Worm (Caenorhabditis elegans) whole organism, L2 larva: ENCODE results near the gene pacs-1.

ENCODE experiments used
- Y55F3AM.14 ChIP-seq: fragments of 200-800 bp; sonication (Bioruptor generic); optimal IDR thresholded peaks from 2 replicates; lab custom pipeline; 2018; ENCODE audit warnings: mild to moderate bottlenecking, missing genetic modification characterization, missing compliant biosample characterization
- aly-2 ChIP-seq: fragments of 150-350 bp; optimal IDR thresholded peaks from 2 replicates; lab custom pipeline; 2014; ENCODE audit warnings: missing biosample characterization, missing genetic modification characterization
- ama-1 ChIP-seq: fragments of 150-350 bp; optimal IDR thresholded peaks from 2 replicates; lab custom pipeline; 2018; ENCODE audit warnings: inconsistent platforms
- blmp-1 ChIP-seq: sonication (generic microtip); optimal IDR thresholded peaks from 2 replicates; lab custom pipeline; 2017; ENCODE audit warnings: missing genetic modification characterization, mild to moderate bottlenecking, missing compliant biosample characterization, antibody characterized with exemption, moderate library complexity; ENCODE audit not compliant: insufficient read depth
- ceh-82 ChIP-seq: fragments of 150-350 bp; optimal IDR thresholded peaks from 2 replicates; lab custom pipeline; 2014; ENCODE audit warnings: missing biosample characterization, missing genetic modification characterization
- lin-39 ChIP-seq: fragments of 150-350 bp; optimal IDR thresholded peaks from 2 replicates; lab custom pipeline; 2014; ENCODE audit warnings: missing biosample characterization, missing genetic modification reagents, missing genetic modification characterization
- mab-5 ChIP-seq: fragments of 150-350 bp; optimal IDR thresholded peaks from 2 replicates; lab custom pipeline; 2014; ENCODE audit warnings: missing biosample characterization, missing genetic modification characterization
- nhr-11 ChIP-seq: fragments of 150-350 bp; optimal IDR thresholded peaks from 2 replicates; lab custom pipeline; 2014; ENCODE audit warnings: missing biosample characterization, missing genetic modification characterization
- nhr-12 ChIP-seq: fragments of 150-350 bp; optimal IDR thresholded peaks from 2 replicates; lab custom pipeline; 2014; ENCODE audit warnings: missing biosample characterization, missing genetic modification characterization
- nhr-129 ChIP-seq: fragments of 150-350 bp; optimal IDR thresholded peaks from 2 replicates; lab custom pipeline; 2014; ENCODE audit warnings: missing biosample characterization, missing genetic modification characterization
- nhr-6 ChIP-seq: fragments of 150-350 bp; optimal IDR thresholded peaks from 2 replicates; lab custom pipeline; 2014; ENCODE audit warnings: missing biosample characterization, missing genetic modification characterization
- sem-4 ChIP-seq: fragments of 150-350 bp; optimal IDR thresholded peaks from 2 replicates; lab custom pipeline; 2014; ENCODE audit warnings: missing biosample characterization, missing genetic modification reagents, missing genetic modification characterization
- unc-62 ChIP-seq: fragments of 150-350 bp; optimal IDR thresholded peaks from 2 replicates; lab custom pipeline; 2014; ENCODE audit warnings: missing biosample characterization, missing genetic modification reagents, missing genetic modification characterization
- zag-1 ChIP-seq: fragments of 150-350 bp; optimal IDR thresholded peaks from 2 replicates; lab custom pipeline; 2014; ENCODE audit warnings: missing biosample characterization, missing genetic modification characterization

DNA sequence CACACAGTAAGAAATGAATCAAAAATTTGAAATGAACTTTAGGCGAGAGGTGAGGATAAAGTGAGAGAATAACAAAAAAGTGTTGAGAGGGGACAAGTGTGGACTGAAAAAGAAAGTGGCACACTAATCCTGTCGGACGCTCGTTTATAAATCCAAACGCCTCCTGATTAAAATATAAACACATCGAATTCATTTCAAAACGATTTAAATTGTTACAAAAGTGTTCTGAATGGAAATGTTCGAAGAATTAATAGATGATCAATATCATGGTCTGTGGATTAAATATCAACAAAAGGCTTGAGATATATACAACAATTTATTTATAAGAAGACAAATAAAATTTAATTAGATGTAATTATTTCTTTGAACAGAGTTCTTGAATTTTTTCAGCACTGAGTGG, 49.0 kb downstream of the pacs-1 start, which contains the start of gene B0222.11:
- TF ChIP-seq nhr-129, result no peak
- TF ChIP-seq mab-5 (tag; lab: Kevin White, UChicago), result no peak
- no peak for TF ChIP-seq ama-1 (lab: Kevin White, UChicago)
- TF ChIP-seq nhr-6 (tag; lab: Kevin White, UChicago), result no peak
- TF ChIP-seq ceh-82, result no peak
- TF ChIP-seq aly-2, result no peak
- TF ChIP-seq nhr-12, result no peak
- TF ChIP-seq blmp-1 (tag; lab: Kevin White, UChicago), result no peak
- TF ChIP-seq Y55F3AM.14 (GFP tag; lab: Kevin White, UChicago), result no peak
- no peak for TF ChIP-seq sem-4 (tag; lab: Kevin White, UChicago)
- no peak for TF ChIP-seq nhr-11
- no peak for TF ChIP-seq zag-1 (tag; lab: Kevin White, UChicago)
- no peak for TF ChIP-seq unc-62
- TF ChIP-seq lin-39 (tag; lab: Kevin White, UChicago), result no peak
